Worm (Caenorhabditis elegans) whole organism, L1 larva: ENCODE measurements around the gene Y41G9A.5.

Experiments
- C34B4.2 ChIP-seq: sonication (generic microtip); optimal IDR thresholded peaks from 2 replicates; lab custom pipeline; 2017; ENCODE audit warnings: mild to moderate bottlenecking, missing genetic modification characterization, missing compliant biosample characterization
- F16B12.6 ChIP-seq: fragments of 150-350 bp; optimal IDR thresholded peaks from 2 replicates; lab custom pipeline; 2014; ENCODE audit warnings: missing biosample characterization, missing genetic modification characterization
- aha-1 ChIP-seq: fragments of 150-350 bp; optimal IDR thresholded peaks from 2 replicates; lab custom pipeline; 2014; ENCODE audit warnings: missing biosample characterization, missing genetic modification characterization
- aly-2 ChIP-seq: fragments of 150-350 bp; optimal IDR thresholded peaks from 2 replicates; lab custom pipeline; 2014; ENCODE audit warnings: missing biosample characterization, missing genetic modification characterization
- blmp-1 ChIP-seq: fragments of 150-350 bp; optimal IDR thresholded peaks from 2 replicates; lab custom pipeline; 2014; ENCODE audit warnings: missing biosample characterization, missing genetic modification characterization
- ceh-63 ChIP-seq: fragments of 200-800 bp; sonication (Bioruptor generic); optimal IDR thresholded peaks from 2 replicates; lab custom pipeline; 2018; ENCODE audit warnings: mild to moderate bottlenecking, missing genetic modification characterization, missing compliant biosample characterization
- ceh-8 ChIP-seq: fragments of 200-800 bp; sonication (Bioruptor generic); optimal IDR thresholded peaks from 2 replicates; lab custom pipeline; 2018; ENCODE audit warnings: mild to moderate bottlenecking, missing genetic modification characterization, moderate library complexity, missing compliant biosample characterization
- ceh-90 ChIP-seq: sonication (generic microtip); optimal IDR thresholded peaks from 2 replicates; lab custom pipeline; 2016; ENCODE audit warnings: missing genetic modification characterization, missing compliant biosample characterization
- ces-1 ChIP-seq: fragments of 150-350 bp; optimal IDR thresholded peaks from 2 replicates; lab custom pipeline; 2014; ENCODE audit warnings: missing biosample characterization, missing genetic modification reagents, missing genetic modification characterization
- dpl-1 ChIP-seq, 3 experiments: fragments of 150-350 bp in 2 of 3; sonication (generic microtip) in 1 of 3; optimal IDR thresholded peaks; 2 replicates each; lab custom pipeline; 2014 to 2017; ENCODE audit warnings: missing biosample characterization in 3 of 3, missing genetic modification characterization in 3 of 3, missing genetic modification reagents in 3 of 3
- efl-1 ChIP-seq, 4 experiments: fragments of 150-350 bp; optimal IDR thresholded peaks in 3 of 4; peaks in 1 of 4; 1 replicate in 1 of 4; 2 replicates in 3 of 4; lab custom pipeline; 2014; ENCODE audit warnings: missing biosample characterization in 2 of 4, missing genetic modification characterization in 2 of 4, missing genetic modification reagents in 2 of 4
- elt-2 ChIP-seq: sonication (generic microtip); optimal IDR thresholded peaks from 2 replicates; lab custom pipeline; 2016; ENCODE audit warnings: missing genetic modification characterization, mild to moderate bottlenecking, inconsistent platforms, missing compliant biosample characterization, missing genetic modification reagents
- ets-5 ChIP-seq: fragments of 200-800 bp; sonication (Bioruptor generic); IDR thresholded peaks from 2 replicates; pipeline ENCODE4 v1.3.6; 2022; ENCODE audit warnings: missing genetic modification characterization, missing compliant biosample characterization
- fkh-4 ChIP-seq: sonication (generic microtip); optimal IDR thresholded peaks from 2 replicates; lab custom pipeline; 2016; ENCODE audit warnings: missing compliant biosample characterization, missing genetic modification characterization, borderline replicate concordance
- fkh-8 ChIP-seq: sonication (generic microtip); optimal IDR thresholded peaks from 2 replicates; lab custom pipeline; 2016; ENCODE audit warnings: mild to moderate bottlenecking, missing genetic modification characterization, missing compliant biosample characterization
- fos-1 ChIP-seq: fragments of 150-350 bp; optimal IDR thresholded peaks from 2 replicates; lab custom pipeline; 2014; ENCODE audit warnings: missing biosample characterization, missing genetic modification characterization
- hlh-17 ChIP-seq: fragments of 200-800 bp; sonication (Bioruptor generic); optimal IDR thresholded peaks from 2 replicates; lab custom pipeline; 2018; ENCODE audit warnings: missing genetic modification characterization, mild to moderate bottlenecking, missing compliant biosample characterization, moderate library complexity, borderline replicate concordance
- hlh-4 ChIP-seq: sonication (generic microtip); optimal IDR thresholded peaks from 2 replicates; lab custom pipeline; 2016; ENCODE audit warnings: mild to moderate bottlenecking, missing genetic modification characterization, missing compliant biosample characterization
- irx-1 ChIP-seq: sonication (generic microtip); optimal IDR thresholded peaks from 2 replicates; lab custom pipeline; 2016; ENCODE audit warnings: missing genetic modification characterization, missing compliant biosample characterization
- isw-1 ChIP-seq: fragments of 200-800 bp; sonication (Bioruptor generic); IDR thresholded peaks from 2 replicates; pipeline ENCODE4 v1.3.6; 2022; ENCODE audit warnings: missing genetic modification characterization, missing compliant biosample characterization
- jun-1 ChIP-seq: fragments of 150-350 bp; optimal IDR thresholded peaks from 2 replicates; lab custom pipeline; 2014; ENCODE audit warnings: missing biosample characterization, missing genetic modification reagents, missing genetic modification characterization
- lin-15B ChIP-seq: fragments of 150-350 bp; sonication (generic microtip); optimal IDR thresholded peaks from 3 replicates; lab custom pipeline; 2014; ENCODE audit warnings: missing biosample characterization, missing genetic modification characterization
- lin-35 ChIP-seq, 2 experiments: fragments of 150-350 bp; optimal IDR thresholded peaks; 2 replicates each; lab custom pipeline; 2014; ENCODE audit warnings: missing biosample characterization in 2 of 2, missing genetic modification characterization in 2 of 2, missing genetic modification reagents in 2 of 2
- lir-3 ChIP-seq: sonication (generic microtip); optimal IDR thresholded peaks from 2 replicates; lab custom pipeline; 2016; ENCODE audit warnings: mild to moderate bottlenecking, missing genetic modification characterization, moderate library complexity, missing compliant biosample characterization; ENCODE audit not compliant: poor library complexity
- mab-9 ChIP-seq: fragments of 200-800 bp; sonication (Bioruptor generic); IDR thresholded peaks from 2 replicates; pipeline ENCODE4 v1.3.6; 2022; ENCODE audit warnings: missing genetic modification reagents, missing genetic modification characterization, missing compliant biosample characterization
- mep-1 ChIP-seq: fragments of 150-350 bp; optimal IDR thresholded peaks from 2 replicates; lab custom pipeline; 2014; ENCODE audit warnings: missing biosample characterization, missing genetic modification characterization
- nhr-20 ChIP-seq: sonication (generic microtip); optimal IDR thresholded peaks from 2 replicates; lab custom pipeline; 2016; ENCODE audit warnings: mild to moderate bottlenecking, missing genetic modification characterization, missing compliant biosample characterization
- nhr-237 ChIP-seq: fragments of 150-350 bp; optimal IDR thresholded peaks from 2 replicates; lab custom pipeline; 2014; ENCODE audit warnings: missing biosample characterization, missing genetic modification characterization
- nhr-28 ChIP-seq: fragments of 150-350 bp; optimal IDR thresholded peaks from 2 replicates; lab custom pipeline; 2014; ENCODE audit warnings: missing biosample characterization, missing genetic modification characterization
- nhr-47 ChIP-seq: sonication (generic microtip); optimal IDR thresholded peaks from 2 replicates; lab custom pipeline; 2016; ENCODE audit warnings: mild to moderate bottlenecking, missing genetic modification characterization, moderate library complexity, missing compliant biosample characterization
- nhr-71 ChIP-seq: sonication (generic microtip); optimal IDR thresholded peaks from 2 replicates; lab custom pipeline; 2016; ENCODE audit warnings: mild to moderate bottlenecking, missing genetic modification characterization, moderate library complexity, missing compliant biosample characterization
- nhr-76 ChIP-seq: sonication (generic microtip); optimal IDR thresholded peaks from 2 replicates; lab custom pipeline; 2017; ENCODE audit warnings: missing biosample characterization, missing genetic modification characterization
- nhr-77 ChIP-seq: fragments of 150-350 bp; optimal IDR thresholded peaks from 2 replicates; lab custom pipeline; 2014; ENCODE audit warnings: missing biosample characterization, missing genetic modification characterization
- nhr-84 ChIP-seq: sonication (generic microtip); optimal IDR thresholded peaks from 2 replicates; lab custom pipeline; 2017; ENCODE audit warnings: missing biosample characterization, missing genetic modification characterization
- nhr-85 ChIP-seq: sonication (generic microtip); peaks from one replicate; lab custom pipeline; 2016; ENCODE audit warnings: missing genetic modification characterization, inconsistent platforms, missing compliant biosample characterization
- nhr-90 ChIP-seq: sonication (generic microtip); optimal IDR thresholded peaks from 2 replicates; lab custom pipeline; 2016; ENCODE audit warnings: mild to moderate bottlenecking, missing genetic modification characterization, missing compliant biosample characterization; ENCODE audit not compliant: poor library complexity
- pag-3 ChIP-seq: sonication (generic microtip); optimal IDR thresholded peaks from 2 replicates; lab custom pipeline; 2017; ENCODE audit warnings: missing genetic modification characterization, mild to moderate bottlenecking, missing compliant biosample characterization, antibody characterized with exemption, borderline replicate concordance; ENCODE audit not compliant: insufficient read depth
- pqm-1 ChIP-seq: sonication (generic microtip); optimal IDR thresholded peaks from 3 replicates; lab custom pipeline; 2017; ENCODE audit warnings: missing biosample characterization, missing genetic modification characterization
- snu-23 ChIP-seq: sonication (generic microtip); optimal IDR thresholded peaks from 2 replicates; lab custom pipeline; 2016; ENCODE audit warnings: missing genetic modification characterization, missing compliant biosample characterization
- sox-4 ChIP-seq: sonication (generic microtip); optimal IDR thresholded peaks from 2 replicates; lab custom pipeline; 2016; ENCODE audit warnings: missing genetic modification characterization, missing compliant biosample characterization
- sptf-1 ChIP-seq: fragments of 150-350 bp; optimal IDR thresholded peaks from 2 replicates; lab custom pipeline; 2014; ENCODE audit warnings: missing biosample characterization, missing genetic modification characterization
- sup-37 ChIP-seq: fragments of 200-800 bp; sonication (Bioruptor generic); optimal IDR thresholded peaks from 2 replicates; lab custom pipeline; 2018; ENCODE audit warnings: mild to moderate bottlenecking, missing genetic modification characterization, missing compliant biosample characterization
- swsn-7 ChIP-seq: sonication (generic microtip); optimal IDR thresholded peaks from 2 replicates; lab custom pipeline; 2016; ENCODE audit warnings: missing genetic modification characterization, missing compliant biosample characterization
- unc-30 ChIP-seq: sonication (generic microtip); optimal IDR thresholded peaks from 2 replicates; lab custom pipeline; 2017; ENCODE audit warnings: missing biosample characterization, missing genetic modification characterization
- unc-86 ChIP-seq: sonication (generic microtip); optimal IDR thresholded peaks from 2 replicates; lab custom pipeline; 2016; ENCODE audit warnings: missing genetic modification characterization, missing compliant biosample characterization
- unc-98 ChIP-seq: fragments of 200-800 bp; sonication (Bioruptor generic); IDR thresholded peaks from 2 replicates; pipeline ENCODE4 v1.3.6; 2022; ENCODE audit warnings: missing genetic modification characterization, missing compliant biosample characterization
- zip-4 ChIP-seq: fragments of 200-800 bp; sonication (Bioruptor generic); optimal IDR thresholded peaks from 2 replicates; lab custom pipeline; 2018; ENCODE audit warnings: mild to moderate bottlenecking, missing genetic modification characterization, moderate library complexity, missing compliant biosample characterization

Y41G9A.5 gene

DNA sequence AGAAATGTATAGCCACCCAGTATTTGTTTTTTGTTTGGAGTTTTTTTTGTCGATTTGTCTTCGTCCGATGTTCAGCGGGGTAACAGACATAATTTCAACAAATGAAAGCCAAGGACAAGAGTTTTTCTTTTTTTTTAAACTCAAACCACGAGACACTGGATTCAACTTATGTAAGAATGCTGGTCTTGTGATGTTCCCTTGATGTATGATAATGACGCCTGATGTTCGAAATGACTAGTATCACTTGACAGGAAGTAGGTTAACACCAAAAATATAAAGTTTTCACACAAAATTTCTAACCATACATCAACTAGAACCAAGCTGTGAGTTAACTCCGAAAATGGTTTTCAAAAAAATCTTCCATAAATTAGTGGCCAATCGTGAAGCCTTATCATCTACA is 23.7 kb downstream of the Y41G9A.5 start:
- TF ChIP-seq zip-4 (GFP tag; lab: Kevin White, UChicago) (no peak), nhr-71 (tag; lab: Kevin White, UChicago) (peak; percentile 16), lin-35 (GFP tag; optimal IDR thresholded peaks at IDR 0.05; lab: Kevin White, UChicago) (peak in 1 of 2 experiments; percentile 43), jun-1 (no peak), pqm-1 (tag; lab: Kevin White, UChicago) (no peak), sup-37 (GFP tag; lab: Kevin White, UChicago) (no peak)

DNA sequence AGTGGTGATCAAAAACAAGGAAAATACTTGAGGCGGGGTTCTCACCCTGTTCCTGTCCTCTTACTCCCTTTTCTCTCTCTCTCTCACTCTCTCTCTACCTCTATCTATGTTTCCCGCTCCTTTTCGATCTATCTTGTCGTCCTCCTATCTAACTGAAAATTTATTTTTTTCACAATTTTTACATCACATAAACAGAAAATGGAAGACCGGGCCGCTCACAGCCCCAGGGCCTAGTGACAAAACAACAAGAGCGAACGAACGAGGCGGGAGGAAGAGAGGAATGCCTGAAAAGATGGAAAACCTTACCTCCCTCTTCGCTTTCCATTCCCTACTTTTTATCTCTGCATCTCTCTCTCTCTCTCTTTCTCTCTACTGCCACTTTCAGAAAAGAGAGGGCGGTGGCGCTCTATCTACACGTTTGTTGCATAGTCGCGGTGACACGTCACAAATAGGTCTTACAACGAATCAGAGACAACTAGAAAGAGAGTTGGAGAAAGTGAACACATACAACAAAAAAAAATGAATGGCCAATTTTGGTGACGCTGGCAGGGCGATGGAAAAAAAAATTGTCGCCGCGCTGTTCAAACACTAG is 24.4 kb downstream of the Y41G9A.5 start:
- TF ChIP-seq efl-1 (optimal IDR thresholded peaks at IDR 0.05; lab: Kevin White, UChicago) (no peak), efl-1 (GFP tag; optimal IDR thresholded peaks at IDR 0.05 in 1 of 2; lab: Kevin White, UChicago) (peak in 1 of 2 experiments; percentile 52), lir-3 (tag; lab: Kevin White, UChicago) (no peak)

DNA sequence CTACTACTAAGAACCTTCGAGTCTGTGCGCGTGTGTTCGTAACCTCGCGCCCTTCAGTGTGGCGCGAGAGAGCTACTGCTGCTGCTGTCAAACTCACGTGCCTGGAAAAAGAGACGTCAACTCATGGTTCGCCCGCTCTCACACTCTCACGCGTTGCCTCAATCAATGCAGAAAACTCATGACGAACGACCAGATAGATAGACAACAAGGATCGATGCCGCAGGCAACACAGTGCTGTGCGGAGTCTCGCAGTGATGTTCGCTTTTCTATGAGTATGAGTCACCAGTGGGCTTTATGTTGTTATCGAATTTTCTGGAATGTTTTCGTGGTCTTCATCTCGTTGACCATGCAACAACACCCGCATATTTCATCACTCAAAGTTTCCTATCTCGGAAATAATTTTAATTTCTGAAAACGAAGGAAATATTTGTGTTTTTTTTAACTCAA is 25.1 kb downstream of the Y41G9A.5 start:
- TF ChIP-seq nhr-84: no peak
- TF ChIP-seq C34B4.2 (tag; lab: Kevin White, UChicago): no peak
- no peak for TF ChIP-seq nhr-76 (tag; lab: Kevin White, UChicago)
- TF ChIP-seq lin-15B: no peak
- TF ChIP-seq sox-4 (tag; lab: Kevin White, UChicago): peak; percentile 53
- TF ChIP-seq nhr-20 (tag; lab: Kevin White, UChicago): peak; percentile 75
- no peak for TF ChIP-seq aha-1 (tag; lab: Kevin White, UChicago)
- TF ChIP-seq mep-1 (tag; lab: Kevin White, UChicago): peak; percentile 65
- peak in 2 of 3 experiments; percentile 31 to 43 for TF ChIP-seq dpl-1 (GFP tag; optimal IDR thresholded peaks at IDR 0.05; lab: Kevin White, UChicago)
- no peak for TF ChIP-seq sup-37 (GFP tag; lab: Kevin White, UChicago)
- peak; percentile 93 for TF ChIP-seq fkh-8 (tag; lab: Kevin White, UChicago)
- TF ChIP-seq nhr-85 (tag; lab: Kevin White, UChicago): peak; percentile 71
- TF ChIP-seq ces-1 (GFP tag; lab: Kevin White, UChicago): no peak
- TF ChIP-seq nhr-28: no peak
- TF ChIP-seq nhr-71 (tag; lab: Kevin White, UChicago): peak; percentile 93
- TF ChIP-seq sptf-1 (tag; lab: Kevin White, UChicago): no peak
- peak; percentile 71 for TF ChIP-seq jun-1
- TF ChIP-seq fkh-4 (tag; lab: Kevin White, UChicago): no peak
- peak; percentile 79 for TF ChIP-seq snu-23 (GFP tag; lab: Kevin White, UChicago)
- no peak for TF ChIP-seq blmp-1 (tag; lab: Kevin White, UChicago)
- no peak for TF ChIP-seq pqm-1 (tag; lab: Kevin White, UChicago)
- peak; percentile 76 for TF ChIP-seq unc-86 (tag; lab: Kevin White, UChicago)
- no peak for TF ChIP-seq hlh-4
- no peak for TF ChIP-seq aly-2 (tag; lab: Kevin White, UChicago)
- peak; percentile 21 for TF ChIP-seq ceh-90 (tag; lab: Kevin White, UChicago)
- TF ChIP-seq ceh-63 (GFP tag; lab: Kevin White, UChicago): no peak
- TF ChIP-seq swsn-7 (tag; lab: Kevin White, UChicago): peak; percentile 59
- peak; percentile 25 for TF ChIP-seq elt-2 (tag; lab: Kevin White, UChicago)
- TF ChIP-seq nhr-77: no peak
- no peak for TF ChIP-seq F16B12.6 (tag; lab: Kevin White, UChicago)
- TF ChIP-seq ets-5 (GFP tag; lab: Robert Waterston, UW): no peak
- TF ChIP-seq ceh-8: no peak
- TF ChIP-seq nhr-47 (tag; lab: Kevin White, UChicago): peak; percentile 71
- no peak for TF ChIP-seq irx-1 (tag; lab: Kevin White, UChicago)
- no peak for TF ChIP-seq zip-4 (GFP tag; lab: Kevin White, UChicago)
- TF ChIP-seq hlh-17 (GFP tag; lab: Kevin White, UChicago): no peak
- TF ChIP-seq pag-3 (tag; lab: Kevin White, UChicago): no peak
- no peak for TF ChIP-seq fos-1 (tag; lab: Kevin White, UChicago)
- TF ChIP-seq unc-30 (tag; lab: Kevin White, UChicago): no peak
- TF ChIP-seq nhr-90 (tag; lab: Kevin White, UChicago): no peak
- TF ChIP-seq unc-98: no peak
- no peak for TF ChIP-seq nhr-237
- TF ChIP-seq isw-1: no peak; the same call in 1 of the 2 replicates
- TF ChIP-seq mab-9: 0 out of 2 replicates have a peak, but pooled peaks have one; percentile 39
